Worm (Caenorhabditis elegans): Measurements from ENCODE around the gene sri-21.

The sri-21 gene

DNA sequence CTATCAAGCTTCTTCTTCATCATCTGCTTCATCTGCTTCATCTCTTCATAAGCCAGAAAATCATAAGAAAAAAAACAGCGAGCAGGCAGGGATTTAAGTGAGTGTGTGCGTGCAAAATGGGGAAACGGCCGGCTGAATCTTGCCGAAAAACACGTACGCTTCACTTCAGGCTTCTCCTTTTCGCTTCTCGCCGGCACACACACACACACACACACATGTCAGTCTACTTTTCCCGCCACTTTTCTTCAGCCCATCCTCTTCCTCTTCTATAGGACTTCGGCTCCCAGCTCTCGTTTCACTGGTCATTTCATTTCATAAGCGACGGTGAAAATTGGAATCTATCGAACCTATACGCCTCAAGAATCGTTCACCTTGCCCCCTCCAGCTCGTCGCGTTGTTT lies 29.6 kb downstream of the sri-21 start:
- TF ChIP-seq lin-11 (tag; optimal IDR thresholded peaks at IDR 0.05) (peak; percentile 14), ZK546.5 (tag; optimal IDR thresholded peaks at IDR 0.05) (no peak), Y55F3AM.14 (GFP tag; optimal IDR thresholded peaks at IDR 0.05) (no peak), C34F6.9 (tag; optimal IDR thresholded peaks at IDR 0.05) (peak; percentile 40), nhr-12 (tag; optimal IDR thresholded peaks at IDR 0.05) (no peak), nhr-129 (tag; optimal IDR thresholded peaks at IDR 0.05) (peak; percentile 67)

DNA sequence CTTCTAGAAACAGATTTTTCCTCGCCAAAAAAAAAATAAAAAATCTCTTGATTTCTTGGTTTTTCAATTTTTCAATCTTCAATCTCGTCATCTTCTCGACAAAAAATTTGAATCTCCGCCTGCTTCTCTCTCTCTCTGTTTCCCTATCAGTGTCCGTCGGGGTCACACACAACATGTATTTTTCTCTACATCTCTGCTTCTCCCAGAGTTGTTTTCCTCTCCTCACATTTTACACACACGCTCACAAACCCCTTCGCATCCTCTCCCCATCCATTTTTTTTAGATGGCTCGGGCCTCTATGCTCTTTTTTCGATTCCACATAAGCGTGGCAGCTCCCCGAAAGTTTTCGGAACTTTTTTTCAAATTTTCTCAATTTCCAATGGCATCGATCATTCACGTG lies 30.1 kb downstream of the sri-21 start:
- TF ChIP-seq egl-27 (tag; optimal IDR thresholded peaks at IDR 0.05) (no peak), C34F6.9 (tag; optimal IDR thresholded peaks at IDR 0.05) (peak; percentile 45), unc-55 (GFP tag; optimal IDR thresholded peaks at IDR 0.05) (peak; percentile 55), nhr-129 (tag; optimal IDR thresholded peaks at IDR 0.05) (peak; percentile 75), fos-1 (tag; optimal IDR thresholded peaks at IDR 0.05) (peak; percentile 64), snpc-4 (tag; optimal IDR thresholded peaks at IDR 0.05) (peak; percentile 42), elt-3 (tag; optimal IDR thresholded peaks at IDR 0.05) (no peak), sma-9 (GFP tag; optimal IDR thresholded peaks at IDR 0.05) (peak; percentile 75), sma-9 (tag; optimal IDR thresholded peaks at IDR 0.05) (no peak), ama-1 (optimal IDR thresholded peaks at IDR 0.05) (peak; percentile 57), mab-5 (tag; optimal IDR thresholded peaks at IDR 0.05) (no peak), nhr-11 (tag; optimal IDR thresholded peaks at IDR 0.05) (no peak), Y55F3AM.14 (GFP tag; optimal IDR thresholded peaks at IDR 0.05) (no peak), blmp-1 (tag; optimal IDR thresholded peaks at IDR 0.05; ENCODE audit: insufficient read depth) (no peak), crh-2 (tag; optimal IDR thresholded peaks at IDR 0.05) (peak; percentile 49), mbf-1 (tag; optimal IDR thresholded peaks at IDR 0.05) (no peak), ceh-16 (tag; optimal IDR thresholded peaks at IDR 0.05) (no peak), ztf-4 (tag; optimal IDR thresholded peaks at IDR 0.05) (no peak), nhr-6 (tag; optimal IDR thresholded peaks at IDR 0.05) (no peak), mdl-1 (tag; optimal IDR thresholded peaks at IDR 0.05) (no peak), F13H6.1 (tag; optimal IDR thresholded peaks at IDR 0.05) (peak; percentile 44), lin-13 (GFP tag; optimal IDR thresholded peaks at IDR 0.05) (peak; percentile 44), sma-3 (GFP tag; optimal IDR thresholded peaks at IDR 0.05) (peak; percentile 9), peb-1 (tag; optimal IDR thresholded peaks at IDR 0.05) (no peak), lsy-2 (tag; optimal IDR thresholded peaks at IDR 0.05) (peak in 1 of 2 experiments; percentile 61), gmeb-1 (tag; optimal IDR thresholded peaks at IDR 0.05) (peak; percentile 51), lin-39 (tag; optimal IDR thresholded peaks at IDR 0.05) (no peak), ZK546.5 (tag; optimal IDR thresholded peaks at IDR 0.05) (no peak), aly-2 (tag; optimal IDR thresholded peaks at IDR 0.05) (no peak)

DNA sequence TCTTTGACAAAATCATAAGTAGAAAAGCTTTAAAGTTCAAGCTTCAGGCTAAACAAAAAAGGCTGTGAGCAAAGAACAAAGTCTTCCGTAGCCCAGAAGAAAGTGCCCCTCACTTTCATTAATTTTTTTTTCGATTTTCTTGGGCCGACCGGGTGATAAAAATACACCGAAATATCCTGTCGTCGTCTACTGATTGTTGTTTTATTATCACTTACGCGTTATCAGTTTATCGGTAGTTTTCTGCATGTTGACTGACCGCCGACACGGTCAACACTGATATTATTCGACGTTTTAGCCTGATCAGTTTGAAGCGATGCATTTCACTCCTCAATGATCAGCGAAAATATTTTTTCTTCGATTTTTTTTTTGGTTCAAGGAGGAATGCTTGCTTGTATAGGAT lies 30.7 kb downstream of the sri-21 start:
- TF ChIP-seq fos-1 (tag; optimal IDR thresholded peaks at IDR 0.05) (peak; percentile 51), nhr-6 (tag; optimal IDR thresholded peaks at IDR 0.05) (no peak)

ce11 chrV:3581034-3581433 lies 31.4 kb downstream of the sri-21 start:
- TF ChIP-seq elt-3 (tag; optimal IDR thresholded peaks at IDR 0.05) (no peak), Y55F3AM.14 (GFP tag; optimal IDR thresholded peaks at IDR 0.05) (no peak), mbf-1 (tag; optimal IDR thresholded peaks at IDR 0.05) (no peak), nhr-129 (tag; optimal IDR thresholded peaks at IDR 0.05) (peak; percentile 11), sma-3 (GFP tag; optimal IDR thresholded peaks at IDR 0.05) (no peak), lsy-2 (tag; optimal IDR thresholded peaks at IDR 0.05) (no peak), nhr-21 (tag; optimal IDR thresholded peaks at IDR 0.05) (no peak), nhr-11 (tag; optimal IDR thresholded peaks at IDR 0.05) (no peak)

- no peak for TF ChIP-seq nhr-6 (tag; optimal IDR thresholded peaks at IDR 0.05)
Measured at ce11 chrV:3581643-3582042, 32.0 kb downstream of the sri-21 start.

DNA sequence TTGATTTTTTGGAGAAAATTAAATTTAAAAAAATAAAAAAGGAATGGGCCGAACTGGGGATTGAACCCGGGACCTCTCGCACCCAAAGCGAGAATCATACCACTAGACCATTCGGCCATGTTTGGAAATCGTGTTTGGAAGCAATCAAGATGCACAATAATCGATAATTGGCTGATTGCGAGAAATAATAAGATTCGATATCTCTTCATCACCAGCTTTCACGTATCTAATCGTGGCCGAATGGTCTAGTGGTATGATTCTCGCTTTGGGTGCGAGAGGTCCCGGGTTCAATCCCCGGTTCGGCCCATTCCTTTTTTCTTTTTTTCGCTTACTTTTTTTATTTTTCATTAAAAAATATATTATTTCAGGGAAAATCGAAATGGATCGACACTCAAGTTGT lies 32.4 kb downstream of the sri-21 start:
- TF ChIP-seq mdl-1 (tag; optimal IDR thresholded peaks at IDR 0.05) (no peak), sem-4 (tag; optimal IDR thresholded peaks at IDR 0.05) (no peak), ceh-16 (tag; optimal IDR thresholded peaks at IDR 0.05) (no peak), snpc-4 (tag; optimal IDR thresholded peaks at IDR 0.05) (no peak), sma-9 (GFP tag; optimal IDR thresholded peaks at IDR 0.05) (peak; percentile 21), sma-9 (tag; optimal IDR thresholded peaks at IDR 0.05) (no peak), ZK546.5 (tag; optimal IDR thresholded peaks at IDR 0.05) (no peak), crh-2 (tag; optimal IDR thresholded peaks at IDR 0.05) (no peak), unc-39 (tag; optimal IDR thresholded peaks at IDR 0.05) (no peak)
